Fruit fly (Drosophila melanogaster): Measurements from ENCODE around the gene Ir7c.

Gene Ir7c

DNA sequence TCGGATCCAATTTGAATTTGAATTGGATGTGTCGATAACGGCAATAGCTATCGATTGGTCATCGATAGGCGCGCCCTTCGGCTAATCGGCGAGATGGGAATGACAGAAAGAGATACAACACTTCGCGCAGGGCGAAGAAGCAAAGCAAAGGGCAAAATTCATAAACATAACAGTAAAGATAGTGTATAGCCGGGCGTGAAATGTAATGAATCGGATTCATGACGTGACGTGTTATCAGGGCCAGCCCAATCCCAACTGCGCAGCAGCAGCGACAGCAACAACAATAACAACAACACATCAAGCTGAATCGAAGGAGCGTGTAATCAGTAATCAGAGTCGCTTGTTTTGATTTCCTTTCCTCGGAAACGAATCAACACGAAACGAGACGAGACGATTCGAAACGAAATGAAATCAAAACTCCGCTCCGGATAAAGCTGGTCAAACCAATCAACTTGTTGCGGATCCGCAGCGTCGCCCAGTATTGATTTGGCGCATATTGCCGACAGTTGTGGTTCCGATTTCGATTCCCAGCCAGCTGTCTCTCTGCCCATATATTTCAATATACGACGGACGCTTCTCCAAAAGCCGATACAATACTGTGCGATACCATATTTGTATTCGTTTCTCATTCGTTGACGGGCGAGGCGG is 37.9 kb downstream of the Ir7c start, which contains the start of gene snz (continued):
- TF ChIP-seq CG6854 (GFP tag; optimal IDR thresholded peaks at IDR 0.05) (no peak), crp (GFP tag; optimal IDR thresholded peaks at IDR 0.05) (peak in 1 of 2 experiments; percentile 0), kay (GFP tag; optimal IDR thresholded peaks at IDR 0.05) (no peak), TFAM (GFP tag; optimal IDR thresholded peaks at IDR 0.05) (no peak), so (GFP tag; IDR thresholded peaks at IDR 0.05) (no peak), BEAF-32 (GFP tag; optimal IDR thresholded peaks at IDR 0.05) (peak; percentile 73), CG34422 (GFP tag; IDR thresholded peaks at IDR 0.05) (peak; percentile 47; the same call in 1 of the 3 replicates), gem (tag; optimal IDR thresholded peaks at IDR 0.05) (no peak), gcm2 (GFP tag; optimal IDR thresholded peaks at IDR 0.05) (no peak), mam (GFP tag; optimal IDR thresholded peaks at IDR 0.05) (no peak), CG15514 (GFP tag; optimal IDR thresholded peaks at IDR 0.05) (peak; percentile 25), NFAT (GFP tag; IDR thresholded peaks at IDR 0.05) (no peak), CG33557 (GFP tag; optimal IDR thresholded peaks at IDR 0.05) (no peak), ham (GFP tag; IDR thresholded peaks at IDR 0.05) (no peak), insv (GFP tag; optimal IDR thresholded peaks at IDR 0.05) (peak in 1 of 2 experiments; percentile 91), CG3847 (GFP tag; IDR thresholded peaks at IDR 0.05) (no peak), slou (GFP tag; optimal IDR thresholded peaks at IDR 0.05) (no peak), gfzf (GFP tag; optimal IDR thresholded peaks at IDR 0.05) (peak; percentile 2), ci (GFP tag; IDR thresholded peaks at IDR 0.05) (0 out of 3 replicates have a peak, but pooled peaks have one; percentile 26), CG42726 (GFP tag; IDR thresholded peaks at IDR 0.05; ENCODE audit: partially characterized antibody) (peak; percentile 42; the same call in 1 of the 2 replicates), sna (GFP tag; IDR thresholded peaks at IDR 0.05; ENCODE audit: partially characterized antibody) (peak; percentile 77), CG12391 (tag; optimal IDR thresholded peaks at IDR 0.05) (no peak), CG4360 (GFP tag; IDR thresholded peaks at IDR 0.05) (peak; percentile 77), Rfx (GFP tag; IDR thresholded peaks at IDR 0.05) (peak; percentile 55), Myb (GFP tag; optimal IDR thresholded peaks at IDR 0.05) (peak; percentile 88), nmo (GFP tag; optimal IDR thresholded peaks at IDR 0.05) (peak; percentile 1), E2f2 (GFP tag; IDR thresholded peaks at IDR 0.05) (peak; percentile 83), GATAe (GFP tag; conservative IDR thresholded peaks at IDR 0.05) (peak; percentile 54; the same call in 1 of the 2 replicates), abd-A (tag; optimal IDR thresholded peaks at IDR 0.05) (peak; percentile 80), twi (tag; optimal IDR thresholded peaks at IDR 0.05) (no peak), CG7556 (GFP tag; optimal IDR thresholded peaks at IDR 0.05) (no peak), lov (optimal IDR thresholded peaks at IDR 0.05) (no peak), lov (GFP tag; IDR thresholded peaks at IDR 0.05) (no peak), pros (GFP tag; optimal IDR thresholded peaks at IDR 0.05) (no peak), Awh (GFP tag; IDR thresholded peaks at IDR 0.05) (no peak), klu (GFP tag; IDR thresholded peaks at IDR 0.05) (no peak), BtbVII (GFP tag; optimal IDR thresholded peaks at IDR 0.05) (peak; percentile 55), CG33213 (GFP tag; optimal IDR thresholded peaks at IDR 0.05) (no peak), dm (GFP tag; optimal IDR thresholded peaks at IDR 0.05) (no peak), CG12659 (GFP tag; optimal IDR thresholded peaks at IDR 0.05) (peak; percentile 31), YL-1 (GFP tag; optimal IDR thresholded peaks at IDR 0.05) (peak; percentile 6), jumu (GFP tag; optimal IDR thresholded peaks at IDR 0.05) (no peak), CG3838 (GFP tag; optimal IDR thresholded peaks at IDR 0.05) (no peak), cg (GFP tag; optimal IDR thresholded peaks at IDR 0.05) (peak; percentile 8), Elba2 (GFP tag; optimal IDR thresholded peaks at IDR 0.05) (peak; percentile 53), NC2α (GFP tag; optimal IDR thresholded peaks at IDR 0.05) (no peak), Med (GFP tag) (peak; percentile 71), caup (GFP tag; optimal IDR thresholded peaks at IDR 0.05; ENCODE audit: severe bottlenecking) (peak; percentile 10), shn (GFP tag; optimal IDR thresholded peaks at IDR 0.05) (no peak), CG11560 (tag; IDR thresholded peaks at IDR 0.05) (no peak)

Measured in whole organism, embryonic.